Worm (Caenorhabditis elegans) whole organism, late embryonic: ENCODE measurements around the gene sru-39.

Experiments used
- C08G9.2 ChIP-seq: sonication (generic microtip); optimal IDR thresholded peaks from 2 replicates; lab custom pipeline; 2016; ENCODE audit warnings: mild to moderate bottlenecking, missing genetic modification characterization, moderate library complexity, missing compliant biosample characterization
- K09A11.1 ChIP-seq: sonication (generic microtip); optimal IDR thresholded peaks from 2 replicates; lab custom pipeline; 2017; ENCODE audit warnings: antibody characterized with exemption, mild to moderate bottlenecking, missing genetic modification characterization, missing compliant biosample characterization; ENCODE audit not compliant: insufficient read depth
- Y22D7AL.16 ChIP-seq: sonication (generic microtip); optimal IDR thresholded peaks from 2 replicates; lab custom pipeline; 2016; ENCODE audit warnings: missing genetic modification characterization, missing compliant biosample characterization
- ahr-1 ChIP-seq: sonication (generic microtip); optimal IDR thresholded peaks from 2 replicates; lab custom pipeline; 2016; ENCODE audit warnings: missing genetic modification characterization, missing compliant biosample characterization
- ceh-18 ChIP-seq: sonication (generic microtip); optimal IDR thresholded peaks from 2 replicates; lab custom pipeline; 2016; ENCODE audit warnings: missing genetic modification characterization, missing compliant biosample characterization
- ceh-19 ChIP-seq: fragments of 200-800 bp; sonication (Bioruptor generic); optimal IDR thresholded peaks from 2 replicates; lab custom pipeline; 2018; ENCODE audit warnings: mild to moderate bottlenecking, missing genetic modification characterization, missing compliant biosample characterization
- ceh-2 ChIP-seq: sonication (generic microtip); optimal IDR thresholded peaks from 2 replicates; lab custom pipeline; 2016; ENCODE audit warnings: missing genotype, missing genetic modification characterization, missing compliant biosample characterization
- ceh-22 ChIP-seq: sonication (generic microtip); optimal IDR thresholded peaks from 2 replicates; lab custom pipeline; 2017; ENCODE audit warnings: missing biosample characterization, missing genetic modification characterization
- ceh-30 ChIP-seq: fragments of 150-350 bp; optimal IDR thresholded peaks from 2 replicates; lab custom pipeline; 2014; ENCODE audit warnings: missing biosample characterization, missing genetic modification characterization
- ceh-34 ChIP-seq: sonication (generic microtip); optimal IDR thresholded peaks from 2 replicates; lab custom pipeline; 2016; ENCODE audit warnings: mild to moderate bottlenecking, missing genetic modification characterization, missing compliant biosample characterization
- ceh-45 ChIP-seq: fragments of 200-800 bp; sonication (Bioruptor generic); IDR thresholded peaks from 2 replicates; pipeline ENCODE4 v1.3.6; 2022; ENCODE audit warnings: missing genetic modification reagents, missing genetic modification characterization, missing compliant biosample characterization
- ceh-6 ChIP-seq: fragments of 200-800 bp; sonication (Bioruptor generic); optimal IDR thresholded peaks from 2 replicates; lab custom pipeline; 2018; ENCODE audit warnings: mild to moderate bottlenecking, missing genetic modification characterization, missing compliant biosample characterization
- ceh-9 ChIP-seq: sonication (generic microtip); optimal IDR thresholded peaks from 2 replicates; lab custom pipeline; 2016; ENCODE audit warnings: mild to moderate bottlenecking, missing genetic modification characterization, inconsistent platforms, missing compliant biosample characterization
- che-1 ChIP-seq: sonication (generic microtip); optimal IDR thresholded peaks from 2 replicates; lab custom pipeline; 2016; ENCODE audit warnings: mild to moderate bottlenecking, missing genetic modification characterization, missing compliant biosample characterization
- dve-1 ChIP-seq: sonication (generic microtip); optimal IDR thresholded peaks from 2 replicates; lab custom pipeline; 2017; ENCODE audit warnings: antibody characterized with exemption, mild to moderate bottlenecking, missing genetic modification characterization, missing compliant biosample characterization
- elt-4 ChIP-seq: sonication (generic microtip); optimal IDR thresholded peaks from 2 replicates; lab custom pipeline; 2016; ENCODE audit warnings: missing genetic modification characterization, missing compliant biosample characterization
- ets-4 ChIP-seq: sonication (generic microtip); optimal IDR thresholded peaks from 2 replicates; lab custom pipeline; 2016; ENCODE audit warnings: missing genetic modification characterization, missing compliant biosample characterization
- fkh-10 ChIP-seq: fragments of 150-350 bp; optimal IDR thresholded peaks from 2 replicates; lab custom pipeline; 2014; ENCODE audit warnings: missing biosample characterization, missing genetic modification reagents, missing genetic modification characterization
- hlh-13 ChIP-seq: fragments of 200-800 bp; sonication (Bioruptor generic); optimal IDR thresholded peaks from 2 replicates; lab custom pipeline; 2018; ENCODE audit warnings: mild to moderate bottlenecking, missing genetic modification characterization, missing compliant biosample characterization
- hlh-6 ChIP-seq: sonication (generic microtip); optimal IDR thresholded peaks from 2 replicates; lab custom pipeline; 2016; ENCODE audit warnings: missing genotype, missing genetic modification characterization, missing compliant biosample characterization
- lin-11 ChIP-seq: fragments of 200-800 bp; sonication (Bioruptor generic); optimal IDR thresholded peaks from 2 replicates; lab custom pipeline; 2018; ENCODE audit warnings: mild to moderate bottlenecking, missing genetic modification characterization, missing compliant biosample characterization
- madf-2 ChIP-seq: sonication (generic microtip); optimal IDR thresholded peaks from 2 replicates; lab custom pipeline; 2017; ENCODE audit warnings: missing genetic modification characterization, missing compliant biosample characterization
- mec-3 ChIP-seq: sonication (generic microtip); optimal IDR thresholded peaks from 2 replicates; lab custom pipeline; 2016; ENCODE audit warnings: borderline replicate concordance, missing genetic modification characterization, missing compliant biosample characterization
- nhr-11 ChIP-seq: fragments of 150-350 bp; optimal IDR thresholded peaks from 2 replicates; lab custom pipeline; 2014; ENCODE audit warnings: missing biosample characterization, missing genetic modification characterization
- nhr-232 ChIP-seq: sonication (generic microtip); optimal IDR thresholded peaks from 2 replicates; lab custom pipeline; 2016; ENCODE audit warnings: missing genetic modification characterization, missing compliant biosample characterization
- npax-4 ChIP-seq: sonication (generic microtip); optimal IDR thresholded peaks from 2 replicates; lab custom pipeline; 2016; ENCODE audit warnings: missing genetic modification characterization, missing compliant biosample characterization
- odd-2 ChIP-seq: sonication (generic microtip); optimal IDR thresholded peaks from 2 replicates; lab custom pipeline; 2017; ENCODE audit warnings: antibody characterized with exemption, mild to moderate bottlenecking, missing genetic modification characterization, missing compliant biosample characterization
- pag-3 ChIP-seq: sonication (generic microtip); optimal IDR thresholded peaks from 2 replicates; lab custom pipeline; 2016; ENCODE audit warnings: missing compliant biosample characterization, missing genetic modification characterization, borderline replicate concordance
- pat-9 ChIP-seq: fragments of 200-800 bp; sonication (Bioruptor generic); optimal IDR thresholded peaks from 2 replicates; lab custom pipeline; 2018; ENCODE audit warnings: mild to moderate bottlenecking, missing genetic modification characterization, moderate library complexity, missing compliant biosample characterization
- pha-2 ChIP-seq: sonication (generic microtip); optimal IDR thresholded peaks from 2 replicates; lab custom pipeline; 2017; ENCODE audit warnings: mild to moderate bottlenecking, missing genetic modification characterization, missing compliant biosample characterization
- pha-4 ChIP-seq: fragments of 150-350 bp; optimal IDR thresholded peaks from 2 replicates; lab custom pipeline; 2018; ENCODE audit warnings: missing biosample characterization, missing genetic modification reagents, missing genetic modification characterization
- pros-1 ChIP-seq: fragments of 150-350 bp; optimal IDR thresholded peaks from 2 replicates; lab custom pipeline; 2014; ENCODE audit warnings: missing biosample characterization, missing genetic modification reagents, missing genetic modification characterization
- ref-2 ChIP-seq: sonication (generic microtip); optimal IDR thresholded peaks from 2 replicates; lab custom pipeline; 2016; ENCODE audit warnings: missing genetic modification characterization, missing compliant biosample characterization
- sox-2 ChIP-seq: fragments of 200-800 bp; sonication (Bioruptor generic); IDR thresholded peaks from 2 replicates; pipeline ENCODE4 v1.3.6; 2022; ENCODE audit warnings: missing genetic modification reagents, missing genetic modification characterization, missing compliant biosample characterization
- syd-9 ChIP-seq: sonication (generic microtip); optimal IDR thresholded peaks from 2 replicates; lab custom pipeline; 2016; ENCODE audit warnings: mild to moderate bottlenecking, missing genetic modification characterization, moderate library complexity, missing compliant biosample characterization
- ttx-3 ChIP-seq: sonication (generic microtip); optimal IDR thresholded peaks from 2 replicates; lab custom pipeline; 2016; ENCODE audit warnings: missing genetic modification reagents, missing genetic modification characterization, missing compliant biosample characterization
- unc-3 ChIP-seq, 2 experiments: fragments of 200-800 bp in 1 of 2; sonication (Bioruptor generic) in 1 of 2; sonication (generic microtip) in 1 of 2; conservative IDR thresholded peaks in 1 of 2; optimal IDR thresholded peaks in 1 of 2; 2 replicates each; pipeline versions ENCODE4 v1.3.6 to Lab custom; 2016 to 2022; ENCODE audit warnings: missing compliant biosample characterization in 2 of 2, missing genetic modification characterization in 2 of 2, missing genetic modification reagents in 1 of 2
- unc-55 ChIP-seq: sonication (generic microtip); optimal IDR thresholded peaks from 2 replicates; lab custom pipeline; 2017; ENCODE audit warnings: missing biosample characterization, missing genetic modification reagents, missing genetic modification characterization

The sru-39 gene

DNA sequence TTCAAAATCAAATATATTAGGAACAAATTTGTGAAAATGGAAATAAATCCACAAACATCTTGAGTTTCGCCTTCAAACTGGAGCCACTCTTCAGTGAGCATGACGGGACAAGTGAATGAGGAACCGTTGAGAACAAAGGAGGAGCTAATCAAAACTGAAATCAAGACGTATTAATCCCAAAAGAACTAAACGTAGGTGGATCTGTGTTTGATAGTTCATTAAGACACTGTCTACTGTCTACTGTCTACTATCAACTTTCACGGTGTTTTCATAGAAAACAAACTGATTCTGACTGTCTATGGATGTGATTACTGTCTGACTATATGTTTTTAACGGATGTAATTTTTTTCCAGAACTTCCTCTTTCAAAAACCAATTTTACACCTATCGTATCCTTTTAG, 18.4 kb downstream of the sru-39 start, which contains the start of gene str-193:
Gene str-193, minus strand, starts transcription at position 101 of the 400 bp plus-strand sequence.
- TF ChIP-seq syd-9 (tag; lab: Kevin White, UChicago) (no peak), sox-2 (GFP tag; lab: Robert Waterston, UW) (no peak), unc-3 (GFP tag; conservative IDR thresholded peaks at IDR 0.05; lab: Robert Waterston, UW) (no peak), unc-3 (tag; optimal IDR thresholded peaks at IDR 0.05; lab: Kevin White, UChicago) (no peak), ceh-22 (tag; lab: Kevin White, UChicago) (no peak), odd-2 (no peak), ceh-45 (no peak)

DNA sequence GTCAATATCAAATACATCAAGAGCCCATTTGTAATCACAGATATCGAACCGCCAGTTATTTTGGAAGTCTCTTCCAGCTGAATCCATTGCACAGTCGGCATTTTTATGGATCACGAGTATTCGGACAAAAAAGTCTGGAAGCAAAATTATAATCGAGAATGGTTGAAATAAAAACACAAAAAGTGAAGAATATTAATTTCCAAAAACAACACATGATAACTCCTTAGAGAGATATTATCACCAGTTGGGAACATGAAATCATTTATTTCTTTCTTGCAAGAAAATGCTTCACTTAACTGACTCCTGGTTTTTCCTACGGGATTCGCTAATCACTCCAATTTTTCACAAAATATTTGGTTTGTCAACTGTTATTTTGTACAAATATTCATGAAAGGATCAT, 20.9 kb downstream of the sru-39 start, which contains the start of gene str-2:
Gene str-2, minus strand, starts transcription at position 101 of the 400 bp plus-strand sequence.
- TF ChIP-seq pag-3 (tag; lab: Kevin White, UChicago) (no peak), pha-2 (no peak), mec-3 (tag; lab: Kevin White, UChicago) (no peak), pha-4 (tag; lab: Kevin White, UChicago) (no peak), che-1 (tag; lab: Kevin White, UChicago) (no peak), ceh-45 (no peak), ceh-2 (tag; lab: Kevin White, UChicago) (no peak), nhr-11 (no peak), fkh-10 (GFP tag; lab: Kevin White, UChicago) (no peak), pat-9 (tag; lab: Kevin White, UChicago) (no peak), ceh-18 (no peak), C08G9.2 (no peak), hlh-13 (GFP tag; lab: Kevin White, UChicago) (no peak), ceh-19 (GFP tag; lab: Kevin White, UChicago) (no peak), ahr-1 (tag; lab: Kevin White, UChicago) (no peak), hlh-6 (tag; lab: Kevin White, UChicago) (no peak), K09A11.1 (tag; lab: Kevin White, UChicago) (no peak), madf-2 (tag; lab: Kevin White, UChicago) (no peak)

DNA sequence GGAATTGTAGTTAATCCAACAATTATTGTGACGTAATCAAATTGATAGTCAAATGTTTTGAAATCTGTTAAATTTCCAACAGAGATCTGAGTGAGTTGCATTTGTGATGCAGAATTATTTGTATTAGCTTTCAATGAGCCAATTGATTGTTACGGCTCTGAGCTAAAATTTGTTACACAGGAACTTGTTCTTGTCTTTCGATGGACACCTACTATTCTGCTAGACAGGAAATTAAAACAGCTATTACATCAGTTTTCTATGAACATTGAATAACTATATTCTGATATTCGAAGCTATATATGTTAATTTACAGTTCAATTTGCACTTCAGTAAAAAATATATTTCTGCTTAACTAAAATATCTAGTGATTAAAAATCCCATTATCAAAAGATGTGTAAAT, 30.6 kb downstream of the sru-39 start, which contains the start of gene sru-40:
Gene sru-40, minus strand, starts transcription at position 101 of the 400 bp plus-strand sequence.
- TF ChIP-seq ttx-3 (tag; lab: Kevin White, UChicago): no peak
- TF ChIP-seq ceh-6 (GFP tag; lab: Kevin White, UChicago): no peak
- no peak for TF ChIP-seq pros-1 (tag; lab: Kevin White, UChicago)
- no peak for TF ChIP-seq syd-9 (tag; lab: Kevin White, UChicago)
- TF ChIP-seq ceh-34 (tag; lab: Kevin White, UChicago): no peak
- no peak for TF ChIP-seq sox-2 (GFP tag; lab: Robert Waterston, UW)
- no peak for TF ChIP-seq ceh-45
- no peak for TF ChIP-seq elt-4 (tag; lab: Kevin White, UChicago)
- TF ChIP-seq nhr-232 (tag; lab: Kevin White, UChicago): no peak
- no peak for TF ChIP-seq unc-3 (GFP tag; conservative IDR thresholded peaks at IDR 0.05; lab: Robert Waterston, UW)
- no peak for TF ChIP-seq unc-3 (tag; optimal IDR thresholded peaks at IDR 0.05; lab: Kevin White, UChicago)
- TF ChIP-seq unc-55: no peak
- no peak for TF ChIP-seq dve-1 (tag; lab: Kevin White, UChicago)
- TF ChIP-seq ceh-9: no peak
- no peak for TF ChIP-seq ceh-30
- TF ChIP-seq npax-4 (tag; lab: Kevin White, UChicago): no peak
- TF ChIP-seq mec-3 (tag; lab: Kevin White, UChicago): no peak
- TF ChIP-seq ets-4 (tag; lab: Kevin White, UChicago): no peak

DNA sequence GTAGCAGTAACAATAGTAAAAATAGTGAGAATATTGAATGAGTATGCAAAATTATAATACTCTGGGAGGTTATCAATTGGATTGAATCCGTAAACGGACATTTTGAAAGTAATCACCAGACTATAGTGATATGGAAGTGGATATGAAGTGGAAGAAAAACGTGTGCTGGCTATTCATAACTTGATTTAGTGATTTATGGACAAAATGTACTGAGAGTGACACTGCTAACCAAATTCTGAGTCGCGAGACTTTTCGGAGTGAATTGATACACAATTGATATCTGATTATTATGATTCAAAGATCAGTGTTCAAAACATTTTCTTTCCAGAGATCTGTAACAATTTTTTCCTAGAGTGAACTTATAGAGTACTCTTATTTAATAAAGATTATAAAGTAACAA, 32.7 kb downstream of the sru-39 start, which contains the start of gene sru-38:
Gene sru-38, minus strand, starts transcription at position 101 of the 400 bp plus-strand sequence.
- TF ChIP-seq madf-2 (tag; lab: Kevin White, UChicago): no peak
- no peak for TF ChIP-seq hlh-13 (GFP tag; lab: Kevin White, UChicago)
- no peak for TF ChIP-seq ref-2
- TF ChIP-seq lin-11 (tag; lab: Kevin White, UChicago): no peak
- TF ChIP-seq Y22D7AL.16: no peak
